Fruit fly (Drosophila melanogaster): Measurements from ENCODE around the gene CG14691.

The CG14691 gene

dm6 chr3R:10704975-10705374 lies 50.5 kb downstream of the CG14691 start, which contains the start of gene CG31391:
CG31391 (minus strand) TSS chr3R:10705075.
- TF ChIP-seq pan (optimal IDR thresholded peaks at IDR 0.05) = no peak
- TF ChIP-seq psq (optimal IDR thresholded peaks at IDR 0.05) = no peak
- TF ChIP-seq CG8478 (optimal IDR thresholded peaks at IDR 0.05) = no peak

Measured in whole organism.